Fruit fly (Drosophila melanogaster) whole organism: Measurements from ENCODE around the gene CG31627.

Source experiments
- EcR ChIP-seq, 2 experiments: fragments of >200 bp; optimal IDR thresholded peaks; 2 replicates each; lab custom pipeline; 2017; ENCODE audit warnings: missing biosample characterization in 2 of 2, missing genetic modification characterization in 2 of 2, missing genetic modification reagents in 2 of 2
- psq ChIP-seq: fragments of >200 bp; optimal IDR thresholded peaks from 2 replicates; lab custom pipeline; 2017
- usp ChIP-seq: fragments of >200 bp; optimal IDR thresholded peaks from 2 replicates; lab custom pipeline; 2017; ENCODE audit warnings: missing biosample characterization, missing genetic modification characterization, mixed read lengths

DNA sequence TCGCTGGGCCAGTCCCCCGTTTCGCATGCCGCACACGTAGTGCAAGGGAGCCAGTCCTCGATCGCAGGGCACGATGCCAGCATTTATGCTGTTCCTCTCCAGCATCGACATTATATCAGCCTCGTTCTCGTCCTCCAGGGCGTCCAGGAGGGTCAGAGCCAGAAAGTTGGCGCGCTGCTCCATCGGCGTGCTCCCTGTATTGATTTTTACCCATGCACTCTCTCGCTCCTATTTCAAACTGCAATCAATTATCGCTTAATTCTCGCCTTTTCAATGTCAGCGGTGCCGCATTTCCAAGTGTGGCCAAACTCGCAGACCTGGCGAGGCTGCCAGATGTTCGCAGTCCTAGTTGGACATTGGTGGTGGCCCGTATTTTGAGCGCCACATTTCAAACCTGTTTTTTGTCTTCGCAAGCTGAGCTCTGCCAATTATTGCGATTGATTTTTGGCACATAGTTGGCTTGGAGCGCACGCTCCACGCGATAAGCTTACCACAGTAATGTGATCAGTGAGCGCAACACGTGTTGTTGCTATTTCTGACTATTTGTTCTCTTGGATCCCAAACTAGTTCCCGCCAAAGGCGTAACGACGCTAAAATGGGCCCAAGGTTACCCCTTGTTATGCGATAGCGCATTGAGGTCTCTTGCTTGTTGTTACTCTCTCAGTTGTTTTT is 45.4 kb downstream of the CG31627 start, which contains the start of gene CG8679:
- TF ChIP-seq usp (GFP tag; lab: Kevin White, UChicago), result no peak
- no peak for TF ChIP-seq psq (lab: Kevin White, UChicago)
- no peak for TF ChIP-seq EcR (GFP tag; optimal IDR thresholded peaks at IDR 0.05; lab: Kevin White, UChicago)
